Worm (Caenorhabditis elegans) whole organism, young adult: ENCODE results near the gene glb-9.

Experiments
- B0261.1 ChIP-seq: sonication (generic microtip); optimal IDR thresholded peaks from 2 replicates; lab custom pipeline; 2016; ENCODE audit warnings: mild to moderate bottlenecking, missing genetic modification characterization, moderate library complexity, missing compliant biosample characterization
- C17E4.6 ChIP-seq: fragments of 200-800 bp; sonication (Bioruptor generic); IDR thresholded peaks from 2 replicates; pipeline ENCODE4 v1.3.6; 2022; ENCODE audit warnings: missing genetic modification reagents, missing genetic modification characterization, missing compliant biosample characterization
- D2030.7 ChIP-seq: fragments of 200-800 bp; sonication (Bioruptor generic); IDR thresholded peaks from 2 replicates; pipeline ENCODE4 v1.3.6; 2022; ENCODE audit warnings: missing genetic modification reagents, missing genetic modification characterization, missing compliant biosample characterization
- F10E7.11 ChIP-seq: sonication (generic microtip); optimal IDR thresholded peaks from 2 replicates; lab custom pipeline; 2017; ENCODE audit warnings: mild to moderate bottlenecking, missing genetic modification characterization, moderate library complexity, missing compliant biosample characterization
- F37B4.10 ChIP-seq: fragments of 200-800 bp; sonication (Bioruptor generic); IDR thresholded peaks from 2 replicates; pipeline ENCODE4 v1.3.6; 2022; ENCODE audit warnings: missing genetic modification characterization, missing compliant biosample characterization
- F39B2.1 ChIP-seq: fragments of 200-800 bp; sonication (Bioruptor generic); IDR thresholded peaks from 2 replicates; pipeline ENCODE4 v1.3.6; 2022; ENCODE audit warnings: missing genetic modification reagents, missing genetic modification characterization, missing compliant biosample characterization
- F52B5.7 ChIP-seq: sonication (generic microtip); optimal IDR thresholded peaks from 2 replicates; lab custom pipeline; 2016; ENCODE audit warnings: mild to moderate bottlenecking, missing genetic modification characterization, missing compliant biosample characterization
- F57A8.1 ChIP-seq: fragments of 200-800 bp; sonication (Bioruptor generic); optimal IDR thresholded peaks from 2 replicates; lab custom pipeline; 2018; ENCODE audit warnings: mild to moderate bottlenecking, missing genetic modification characterization, moderate library complexity, missing compliant biosample characterization
- K11D2.4 ChIP-seq: fragments of 200-800 bp; sonication (Bioruptor generic); IDR thresholded peaks from 2 replicates; pipeline ENCODE4 v1.3.6; 2022; ENCODE audit warnings: missing genetic modification reagents, missing genetic modification characterization, missing compliant biosample characterization
- T26A5.8 ChIP-seq: sonication (generic microtip); optimal IDR thresholded peaks from 2 replicates; lab custom pipeline; 2016; ENCODE audit warnings: missing genetic modification characterization, missing compliant biosample characterization
- Y53F4B.3 ChIP-seq: fragments of 200-800 bp; sonication (Bioruptor generic); IDR thresholded peaks from 2 replicates; pipeline ENCODE4 v1.3.6; 2022; ENCODE audit warnings: missing genetic modification reagents, missing genetic modification characterization, missing compliant biosample characterization
- Y67H2A.10 ChIP-seq: fragments of 200-800 bp; sonication (Bioruptor generic); conservative IDR thresholded peaks from 2 replicates; pipeline ENCODE4 v1.3.6; 2022; ENCODE audit warnings: missing genetic modification reagents, missing genetic modification characterization, missing compliant biosample characterization
- ZK185.1 ChIP-seq: sonication (generic microtip); optimal IDR thresholded peaks from 2 replicates; lab custom pipeline; 2016; ENCODE audit warnings: mild to moderate bottlenecking, missing genetic modification characterization, missing compliant biosample characterization; ENCODE audit not compliant: poor library complexity, severe bottlenecking
- atf-7 ChIP-seq: sonication (generic microtip); optimal IDR thresholded peaks from 2 replicates; lab custom pipeline; 2017; ENCODE audit warnings: mild to moderate bottlenecking, missing genetic modification characterization, missing compliant biosample characterization
- athp-1 ChIP-seq: sonication (generic microtip); optimal IDR thresholded peaks from 2 replicates; lab custom pipeline; 2017; ENCODE audit warnings: mild to moderate bottlenecking, missing genetic modification characterization, missing compliant biosample characterization
- attf-3 ChIP-seq: fragments of 200-800 bp; sonication (Bioruptor generic); conservative IDR thresholded peaks from 2 replicates; pipeline ENCODE4 v1.3.6; 2022; ENCODE audit warnings: missing genetic modification reagents, missing genetic modification characterization, missing compliant biosample characterization
- attf-5 ChIP-seq: fragments of 200-800 bp; sonication (Bioruptor generic); optimal IDR thresholded peaks from 2 replicates; lab custom pipeline; 2018; ENCODE audit warnings: mild to moderate bottlenecking, missing genetic modification characterization, missing compliant biosample characterization
- bed-2 ChIP-seq: fragments of 200-800 bp; sonication (Bioruptor generic); IDR thresholded peaks from 2 replicates; pipeline ENCODE4 v1.3.6; 2022; ENCODE audit warnings: missing genetic modification reagents, missing genetic modification characterization, missing compliant biosample characterization
- cebp-1 ChIP-seq, 2 experiments: fragments of 200-800 bp in 1 of 2; sonication (Bioruptor generic) in 1 of 2; sonication (generic microtip) in 1 of 2; IDR thresholded peaks in 1 of 2; optimal IDR thresholded peaks in 1 of 2; 2 replicates each; pipeline versions ENCODE4 v1.3.6 to Lab custom; 2017 to 2022; ENCODE audit warnings: missing compliant biosample characterization in 2 of 2, missing genetic modification characterization in 2 of 2, mild to moderate bottlenecking in 1 of 2, missing genetic modification reagents in 1 of 2, moderate library complexity in 1 of 2
- ceh-27 ChIP-seq: fragments of 200-800 bp; sonication (Bioruptor generic); optimal IDR thresholded peaks from 2 replicates; lab custom pipeline; 2018; ENCODE audit warnings: mild to moderate bottlenecking, missing genetic modification characterization, moderate library complexity, missing compliant biosample characterization
- dpl-1 ChIP-seq: fragments of 150-350 bp; optimal IDR thresholded peaks from 2 replicates; lab custom pipeline; 2014; ENCODE audit warnings: missing biosample characterization, missing genetic modification reagents, missing genetic modification characterization
- egl-44 ChIP-seq: fragments of 200-800 bp; sonication (Bioruptor generic); IDR thresholded peaks from 2 replicates; pipeline ENCODE4 v1.3.6; 2022; ENCODE audit warnings: missing genetic modification reagents, missing genetic modification characterization, missing compliant biosample characterization
- ets-4 ChIP-seq: fragments of 200-800 bp; sonication (Bioruptor generic); optimal IDR thresholded peaks from 2 replicates; lab custom pipeline; 2018; ENCODE audit warnings: mild to moderate bottlenecking, missing genetic modification characterization, missing compliant biosample characterization
- gei-17 ChIP-seq: fragments of 200-800 bp; sonication (Bioruptor generic); optimal IDR thresholded peaks from 2 replicates; lab custom pipeline; 2018; ENCODE audit warnings: mild to moderate bottlenecking, missing genetic modification characterization, missing compliant biosample characterization
- lag-1 ChIP-seq: fragments of 200-800 bp; sonication (Bioruptor generic); IDR thresholded peaks from 2 replicates; pipeline ENCODE4 v1.3.6; 2022; ENCODE audit warnings: missing genetic modification reagents, missing genetic modification characterization, missing compliant biosample characterization
- lin-26 ChIP-seq: fragments of 200-800 bp; sonication (Bioruptor generic); IDR thresholded peaks from 2 replicates; pipeline ENCODE4 v1.3.6; 2022; ENCODE audit warnings: missing genetic modification reagents, missing genetic modification characterization, missing compliant biosample characterization
- lir-1 ChIP-seq: fragments of 200-800 bp; sonication (Bioruptor generic); conservative IDR thresholded peaks from 2 replicates; pipeline ENCODE4 v1.3.6; 2022; ENCODE audit warnings: missing genetic modification reagents, missing genetic modification characterization, missing compliant biosample characterization
- lsy-27 ChIP-seq: sonication (generic microtip); optimal IDR thresholded peaks from 2 replicates; lab custom pipeline; 2017; ENCODE audit warnings: missing genetic modification characterization, mild to moderate bottlenecking, missing compliant biosample characterization, antibody characterized with exemption, missing genotype, borderline replicate concordance; ENCODE audit not compliant: insufficient read depth
- madf-10 ChIP-seq: sonication (generic microtip); optimal IDR thresholded peaks from 2 replicates; lab custom pipeline; 2016; ENCODE audit warnings: mild to moderate bottlenecking, missing genetic modification characterization, missing compliant biosample characterization
- madf-8 ChIP-seq: fragments of 200-800 bp; sonication (Bioruptor generic); conservative IDR thresholded peaks from 2 replicates; pipeline ENCODE4 v1.3.6; 2022; ENCODE audit warnings: missing genetic modification reagents, missing genetic modification characterization, missing compliant biosample characterization
- mes-4 ChIP-seq: sonication (generic microtip); optimal IDR thresholded peaks from 2 replicates; lab custom pipeline; 2016; ENCODE audit warnings: missing genotype, missing genetic modification characterization, missing compliant biosample characterization
- nfya-2 ChIP-seq: fragments of 200-800 bp; sonication (Bioruptor generic); IDR thresholded peaks from 2 replicates; pipeline ENCODE4 v1.3.6; 2022; ENCODE audit warnings: missing genetic modification reagents, missing genetic modification characterization, missing compliant biosample characterization
- nfyb-1 ChIP-seq: fragments of 200-800 bp; sonication (Bioruptor generic); IDR thresholded peaks from 2 replicates; pipeline ENCODE4 v1.3.6; 2022; ENCODE audit warnings: missing genetic modification reagents, missing genetic modification characterization, missing compliant biosample characterization
- nhr-90 ChIP-seq: sonication (generic microtip); optimal IDR thresholded peaks from 2 replicates; lab custom pipeline; 2016; ENCODE audit warnings: missing genotype, mild to moderate bottlenecking, missing genetic modification characterization, missing compliant biosample characterization
- pha-4 ChIP-seq: fragments of 150-350 bp; sonication (generic microtip); optimal IDR thresholded peaks from 2 replicates; lab custom pipeline; 2014; ENCODE audit warnings: missing biosample characterization, missing genetic modification reagents, missing genetic modification characterization
- rcor-1 ChIP-seq: fragments of 200-800 bp; sonication (Bioruptor generic); IDR thresholded peaks from 2 replicates; pipeline ENCODE4 v1.3.6; 2022; ENCODE audit warnings: missing genetic modification reagents, missing genetic modification characterization, missing compliant biosample characterization
- rec-8 ChIP-seq, 2 experiments: sonication (generic microtip); optimal IDR thresholded peaks; 2 replicates each; lab custom pipeline; 2016; ENCODE audit warnings: mild to moderate bottlenecking in 2 of 2, missing genetic modification characterization in 2 of 2, missing genetic modification reagents in 2 of 2, missing genotype in 2 of 2, missing biosample characterization in 1 of 2, missing compliant biosample characterization in 1 of 2, moderate library complexity in 1 of 2
- repo-1 ChIP-seq: sonication (generic microtip); optimal IDR thresholded peaks from 2 replicates; lab custom pipeline; 2017; ENCODE audit warnings: mild to moderate bottlenecking, missing genetic modification characterization, missing compliant biosample characterization
- snpc-4 ChIP-seq, 5 experiments: fragments of 150-350 bp in 1 of 5; sonication (generic microtip) in 4 of 5; optimal IDR thresholded peaks; 2 replicates each; lab custom pipeline; 2014 to 2018; ENCODE audit warnings: missing genetic modification characterization in 5 of 5, missing biosample characterization in 3 of 5, antibody characterized with exemption in 2 of 5, mild to moderate bottlenecking in 2 of 5, missing compliant biosample characterization in 2 of 5, missing genotype in 2 of 5, moderate library complexity in 2 of 5, missing genetic modification reagents in 1 of 5
- somi-1 ChIP-seq: fragments of 200-800 bp; sonication (Bioruptor generic); optimal IDR thresholded peaks from 2 replicates; lab custom pipeline; 2018; ENCODE audit warnings: mild to moderate bottlenecking, missing genetic modification characterization, missing compliant biosample characterization
- tbp1 ChIP-seq: fragments of 200-800 bp; sonication (Bioruptor generic); optimal IDR thresholded peaks from 2 replicates; lab custom pipeline; 2018; ENCODE audit warnings: mild to moderate bottlenecking, missing genetic modification characterization, missing compliant biosample characterization
- unc-62 ChIP-seq: fragments of 150-350 bp; optimal IDR thresholded peaks from 2 replicates; lab custom pipeline; 2014; ENCODE audit warnings: missing biosample characterization, missing genetic modification reagents, missing genetic modification characterization
- xnd-1 ChIP-seq: sonication (generic microtip); optimal IDR thresholded peaks from 2 replicates; lab custom pipeline; 2016; ENCODE audit warnings: missing genotype, missing genetic modification reagents, missing genetic modification characterization, missing compliant biosample characterization
- zim-3 ChIP-seq: sonication (generic microtip); optimal IDR thresholded peaks from 2 replicates; lab custom pipeline; 2017; ENCODE audit warnings: mild to moderate bottlenecking, missing genetic modification characterization, moderate library complexity, missing compliant biosample characterization
- ztf-26 ChIP-seq: sonication (generic microtip); optimal IDR thresholded peaks from 2 replicates; lab custom pipeline; 2017; ENCODE audit warnings: missing genetic modification characterization, missing compliant biosample characterization
- ztf-28 ChIP-seq: fragments of 200-800 bp; sonication (Bioruptor generic); IDR thresholded peaks from 2 replicates; pipeline ENCODE4 v1.3.6; 2022; ENCODE audit warnings: missing genetic modification reagents, missing genetic modification characterization, missing compliant biosample characterization

Gene glb-9

DNA sequence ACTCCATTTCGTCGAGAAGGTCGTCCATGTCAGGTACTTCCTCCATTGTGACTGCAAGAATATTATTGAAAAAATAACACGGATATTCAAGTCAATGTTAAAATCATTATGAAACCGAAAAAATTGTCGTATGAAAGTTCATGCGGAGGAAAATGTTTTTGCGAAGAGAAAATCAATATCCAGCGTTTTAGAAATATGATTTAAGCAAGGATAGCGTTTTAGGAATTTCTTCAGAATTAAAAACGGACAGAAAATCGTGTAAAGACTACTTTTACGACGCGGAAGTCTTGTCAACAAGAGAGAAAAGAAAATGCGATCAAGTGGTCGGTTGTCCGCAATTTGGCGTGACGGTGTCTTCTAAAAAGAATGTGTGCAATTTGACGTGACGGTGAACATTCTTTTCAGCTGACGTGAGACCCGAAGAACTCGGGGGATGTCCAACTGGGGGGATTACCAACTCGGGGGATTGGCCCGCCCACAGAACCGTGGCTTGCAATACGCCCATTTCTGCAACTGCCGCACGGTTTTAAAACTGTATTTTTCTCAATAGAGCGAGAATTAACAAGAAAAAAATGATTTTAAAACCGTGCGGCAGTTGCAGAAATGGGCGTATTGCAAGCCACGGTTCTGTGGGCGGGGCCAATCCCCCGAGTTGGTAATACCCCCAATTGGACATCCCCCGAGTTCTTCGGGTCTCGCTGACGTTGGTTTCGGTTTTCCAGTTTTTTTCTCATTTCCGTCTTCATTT lies 40.5 kb downstream of the glb-9 start, which contains the start of the genes aka-1 and ubc-6 (continued):
- TF ChIP-seq madf-10 (tag; lab: Kevin White, UChicago): peak; percentile 91
- TF ChIP-seq egl-44 (GFP tag; lab: Robert Waterston, UW): peak; percentile 87; the same call in 1 of the 2 replicates
- peak; percentile 55 for TF ChIP-seq lsy-27
- TF ChIP-seq Y53F4B.3: peak; percentile 65
- TF ChIP-seq lag-1 (GFP tag; lab: Robert Waterston, UW): no peak
- TF ChIP-seq F57A8.1 (GFP tag; lab: Kevin White, UChicago): peak; percentile 19
- no peak for TF ChIP-seq rec-8 (tag; optimal IDR thresholded peaks at IDR 0.05; lab: Kevin White, UChicago)
- TF ChIP-seq repo-1 (tag; lab: Kevin White, UChicago): peak; percentile 22
- peak; percentile 73 for TF ChIP-seq ztf-26 (tag; lab: Kevin White, UChicago)
- TF ChIP-seq ets-4 (GFP tag; lab: Kevin White, UChicago): no peak
- peak; percentile 89 for TF ChIP-seq bed-2
- TF ChIP-seq attf-3: peak; percentile 83
- TF ChIP-seq dpl-1 (GFP tag; lab: Kevin White, UChicago): peak; percentile 34
- TF ChIP-seq nfya-2: no peak
- no peak for TF ChIP-seq unc-62 (GFP tag; lab: Kevin White, UChicago)
- peak; percentile 77 for TF ChIP-seq nhr-90 (tag; lab: Kevin White, UChicago)
- no peak for TF ChIP-seq T26A5.8 (tag; lab: Kevin White, UChicago)
- TF ChIP-seq atf-7 (tag; lab: Kevin White, UChicago): peak; percentile 62
- TF ChIP-seq B0261.1 (tag; lab: Kevin White, UChicago): peak; percentile 11
- peak; percentile 94 for TF ChIP-seq K11D2.4
- peak; percentile 54 for TF ChIP-seq F52B5.7
- peak; percentile 77 for TF ChIP-seq ZK185.1
- 0 out of 2 replicates have a peak, but pooled peaks have one; percentile 85 for TF ChIP-seq F37B4.10 (GFP tag; lab: Robert Waterston, UW)
- peak; percentile 80 for TF ChIP-seq cebp-1 (GFP tag; IDR thresholded peaks at IDR 0.05; lab: Robert Waterston, UW)
- peak; percentile 91 for TF ChIP-seq cebp-1 (tag; optimal IDR thresholded peaks at IDR 0.05; lab: Kevin White, UChicago)
- TF ChIP-seq nfyb-1: peak; percentile 96
- TF ChIP-seq attf-5 (GFP tag; lab: Kevin White, UChicago): peak; percentile 96
- no peak for TF ChIP-seq mes-4 (tag; lab: Kevin White, UChicago)
- no peak for TF ChIP-seq F10E7.11 (tag; lab: Kevin White, UChicago)
- TF ChIP-seq ceh-27 (GFP tag; lab: Kevin White, UChicago): peak; percentile 94
- TF ChIP-seq tbp1 (GFP tag; lab: Kevin White, UChicago): peak; percentile 72
- TF ChIP-seq snpc-4 (GFP tag; optimal IDR thresholded peaks at IDR 0.05; lab: Kevin White, UChicago): peak; percentile 54
- peak; percentile 36 to 84 (median 70) for TF ChIP-seq snpc-4 (tag; optimal IDR thresholded peaks at IDR 0.05; lab: Kevin White, UChicago)
- TF ChIP-seq somi-1 (GFP tag; lab: Kevin White, UChicago): peak; percentile 48
- peak; percentile 93 for TF ChIP-seq rcor-1 (GFP tag; lab: Robert Waterston, UW)
- peak; percentile 66 for TF ChIP-seq gei-17
- peak; percentile 91 for TF ChIP-seq C17E4.6
- peak; percentile 98 for TF ChIP-seq D2030.7 (GFP tag; lab: Robert Waterston, UW)
- peak; percentile 49 for TF ChIP-seq zim-3 (tag; lab: Kevin White, UChicago)
- TF ChIP-seq pha-4: no peak
- peak; percentile 92 for TF ChIP-seq ztf-28 (GFP tag; lab: Robert Waterston, UW)
- TF ChIP-seq xnd-1 (tag; lab: Kevin White, UChicago): peak; percentile 21
- peak; percentile 94 for TF ChIP-seq lin-26 (GFP tag; lab: Robert Waterston, UW)
- TF ChIP-seq F39B2.1 (GFP tag; lab: Robert Waterston, UW): no peak
- TF ChIP-seq Y67H2A.10: peak; percentile 92
- peak; percentile 88 for TF ChIP-seq athp-1 (tag; lab: Kevin White, UChicago)
- peak; percentile 91 for TF ChIP-seq lir-1 (GFP tag; lab: Robert Waterston, UW)
- TF ChIP-seq madf-8: peak; percentile 85
